Worm (Caenorhabditis elegans) whole organism, young adult: Measurements from ENCODE around the gene srh-40.
A peak's percentile ranks its signal among the peaks of the same experiment; 100 is the strongest.

ENCODE experiments used
- B0035.1 ChIP-seq: sonication (generic microtip); optimal IDR thresholded peaks from 2 replicates; lab custom pipeline; 2016; ENCODE audit warnings: missing genetic modification characterization, mild to moderate bottlenecking, missing compliant biosample characterization, missing genotype, missing genetic modification reagents
- F23B12.7 ChIP-seq: sonication (generic microtip); optimal IDR thresholded peaks from 2 replicates; lab custom pipeline; 2017; ENCODE audit warnings: missing genetic modification characterization, mild to moderate bottlenecking, missing compliant biosample characterization, antibody characterized with exemption, moderate library complexity; ENCODE audit not compliant: insufficient read depth
- F37B4.10 ChIP-seq: fragments of 200-800 bp; sonication (Bioruptor generic); IDR thresholded peaks from 2 replicates; pipeline ENCODE4 v1.3.6; 2022; ENCODE audit warnings: missing genetic modification characterization, missing compliant biosample characterization
- F49E8.2 ChIP-seq: sonication (generic microtip); optimal IDR thresholded peaks from 3 replicates; lab custom pipeline; 2017; ENCODE audit warnings: missing genetic modification characterization, mild to moderate bottlenecking, missing compliant biosample characterization, antibody characterized with exemption, moderate library complexity; ENCODE audit not compliant: insufficient read depth
- F55B11.4 ChIP-seq: sonication (generic microtip); optimal IDR thresholded peaks from 2 replicates; lab custom pipeline; 2016; ENCODE audit warnings: missing compliant biosample characterization, missing genetic modification characterization, borderline replicate concordance; ENCODE audit not compliant: insufficient read depth
- F57A8.1 ChIP-seq: fragments of 200-800 bp; sonication (Bioruptor generic); optimal IDR thresholded peaks from 2 replicates; lab custom pipeline; 2018; ENCODE audit warnings: mild to moderate bottlenecking, missing genetic modification characterization, moderate library complexity, missing compliant biosample characterization
- T26A5.8 ChIP-seq: sonication (generic microtip); optimal IDR thresholded peaks from 2 replicates; lab custom pipeline; 2016; ENCODE audit warnings: missing genetic modification characterization, missing compliant biosample characterization
- Y56A3A.18 ChIP-seq: fragments of 200-800 bp; sonication (Bioruptor generic); IDR thresholded peaks from 2 replicates; pipeline ENCODE4 v1.3.6; 2022; ENCODE audit warnings: missing genetic modification reagents, missing genetic modification characterization, missing compliant biosample characterization
- Y67H2A.10 ChIP-seq: fragments of 200-800 bp; sonication (Bioruptor generic); conservative IDR thresholded peaks from 2 replicates; pipeline ENCODE4 v1.3.6; 2022; ENCODE audit warnings: missing genetic modification reagents, missing genetic modification characterization, missing compliant biosample characterization
- Y95B8A.8 ChIP-seq: fragments of 200-800 bp; sonication (Bioruptor generic); IDR thresholded peaks from 2 replicates; pipeline ENCODE4 v1.3.6; 2022; ENCODE audit warnings: missing genetic modification reagents, missing genetic modification characterization, missing compliant biosample characterization
- ZK185.1 ChIP-seq: sonication (generic microtip); optimal IDR thresholded peaks from 2 replicates; lab custom pipeline; 2016; ENCODE audit warnings: mild to moderate bottlenecking, missing genetic modification characterization, missing compliant biosample characterization; ENCODE audit not compliant: poor library complexity, severe bottlenecking
- ama-1 ChIP-seq, 3 experiments: fragments of 150-350 bp in 1 of 3; sonication (generic microtip) in 2 of 3; optimal IDR thresholded peaks; 2 replicates each; lab custom pipeline; 2014 to 2018; ENCODE audit warnings: missing biosample characterization in 2 of 3, missing genetic modification characterization in 2 of 3, missing genetic modification reagents in 2 of 3
- aptf-3 ChIP-seq: fragments of 200-800 bp; sonication (Bioruptor generic); IDR thresholded peaks from 2 replicates; pipeline ENCODE4 v1.3.6; 2022; ENCODE audit warnings: missing genetic modification characterization, missing compliant biosample characterization
- atf-7 ChIP-seq: sonication (generic microtip); optimal IDR thresholded peaks from 2 replicates; lab custom pipeline; 2017; ENCODE audit warnings: mild to moderate bottlenecking, missing genetic modification characterization, missing compliant biosample characterization
- athp-1 ChIP-seq: sonication (generic microtip); optimal IDR thresholded peaks from 2 replicates; lab custom pipeline; 2017; ENCODE audit warnings: mild to moderate bottlenecking, missing genetic modification characterization, missing compliant biosample characterization
- die-1 ChIP-seq: sonication (generic microtip); optimal IDR thresholded peaks from 2 replicates; lab custom pipeline; 2016; ENCODE audit warnings: missing genotype, mild to moderate bottlenecking, missing genetic modification characterization, missing compliant biosample characterization
- egl-44 ChIP-seq: fragments of 200-800 bp; sonication (Bioruptor generic); IDR thresholded peaks from 2 replicates; pipeline ENCODE4 v1.3.6; 2022; ENCODE audit warnings: missing genetic modification reagents, missing genetic modification characterization, missing compliant biosample characterization
- ets-4 ChIP-seq: fragments of 200-800 bp; sonication (Bioruptor generic); optimal IDR thresholded peaks from 2 replicates; lab custom pipeline; 2018; ENCODE audit warnings: mild to moderate bottlenecking, missing genetic modification characterization, missing compliant biosample characterization
- lin-26 ChIP-seq: fragments of 200-800 bp; sonication (Bioruptor generic); IDR thresholded peaks from 2 replicates; pipeline ENCODE4 v1.3.6; 2022; ENCODE audit warnings: missing genetic modification reagents, missing genetic modification characterization, missing compliant biosample characterization
- lin-35 ChIP-seq, 3 experiments: fragments of 150-350 bp in 2 of 3; sonication (generic microtip) in 1 of 3; optimal IDR thresholded peaks; 2 replicates each; lab custom pipeline; 2014 to 2018; ENCODE audit warnings: missing biosample characterization in 3 of 3, missing genetic modification characterization in 3 of 3, missing genetic modification reagents in 3 of 3
- lin-54 ChIP-seq: fragments of 200-800 bp; sonication (Bioruptor generic); optimal IDR thresholded peaks from 2 replicates; lab custom pipeline; 2018; ENCODE audit warnings: mild to moderate bottlenecking, missing genetic modification characterization, missing compliant biosample characterization
- lsl-1 ChIP-seq: fragments of 200-800 bp; sonication (Bioruptor generic); optimal IDR thresholded peaks from 2 replicates; lab custom pipeline; 2018; ENCODE audit warnings: mild to moderate bottlenecking, missing genetic modification characterization, moderate library complexity, missing compliant biosample characterization
- madf-10 ChIP-seq: sonication (generic microtip); optimal IDR thresholded peaks from 2 replicates; lab custom pipeline; 2016; ENCODE audit warnings: mild to moderate bottlenecking, missing genetic modification characterization, missing compliant biosample characterization
- madf-3 ChIP-seq: fragments of 200-800 bp; sonication (Bioruptor generic); IDR thresholded peaks from 2 replicates; pipeline ENCODE4 v1.3.6; 2022; ENCODE audit warnings: missing genetic modification reagents, missing genetic modification characterization, missing compliant biosample characterization
- madf-6 ChIP-seq: fragments of 200-800 bp; sonication (Bioruptor generic); IDR thresholded peaks from 2 replicates; pipeline ENCODE4 v1.3.6; 2022; ENCODE audit warnings: missing genetic modification reagents, missing genetic modification characterization, missing compliant biosample characterization
- madf-8 ChIP-seq: fragments of 200-800 bp; sonication (Bioruptor generic); conservative IDR thresholded peaks from 2 replicates; pipeline ENCODE4 v1.3.6; 2022; ENCODE audit warnings: missing genetic modification reagents, missing genetic modification characterization, missing compliant biosample characterization
- mxl-1 ChIP-seq: sonication (generic microtip); optimal IDR thresholded peaks from 2 replicates; lab custom pipeline; 2016; ENCODE audit warnings: missing genetic modification characterization, missing compliant biosample characterization
- nfya-2 ChIP-seq: fragments of 200-800 bp; sonication (Bioruptor generic); IDR thresholded peaks from 2 replicates; pipeline ENCODE4 v1.3.6; 2022; ENCODE audit warnings: missing genetic modification reagents, missing genetic modification characterization, missing compliant biosample characterization
- nfyb-1 ChIP-seq: fragments of 200-800 bp; sonication (Bioruptor generic); IDR thresholded peaks from 2 replicates; pipeline ENCODE4 v1.3.6; 2022; ENCODE audit warnings: missing genetic modification reagents, missing genetic modification characterization, missing compliant biosample characterization
- nhr-27 ChIP-seq: fragments of 200-800 bp; sonication (Bioruptor generic); optimal IDR thresholded peaks from 2 replicates; lab custom pipeline; 2018; ENCODE audit warnings: mild to moderate bottlenecking, missing genetic modification characterization, moderate library complexity, missing compliant biosample characterization
- pbrm-1 ChIP-seq: fragments of 200-800 bp; sonication (Bioruptor generic); IDR thresholded peaks from 2 replicates; pipeline ENCODE4 v1.3.6; 2022; ENCODE audit warnings: missing genetic modification reagents, missing genetic modification characterization, missing compliant biosample characterization
- rcor-1 ChIP-seq: fragments of 200-800 bp; sonication (Bioruptor generic); IDR thresholded peaks from 2 replicates; pipeline ENCODE4 v1.3.6; 2022; ENCODE audit warnings: missing genetic modification reagents, missing genetic modification characterization, missing compliant biosample characterization
- repo-1 ChIP-seq: sonication (generic microtip); optimal IDR thresholded peaks from 2 replicates; lab custom pipeline; 2017; ENCODE audit warnings: mild to moderate bottlenecking, missing genetic modification characterization, missing compliant biosample characterization
- rpc-1 ChIP-seq, 2 experiments: fragments of 150-350 bp in 1 of 2; sonication (generic microtip) in 1 of 2; optimal IDR thresholded peaks; 2 replicates each; lab custom pipeline; 2014 to 2018; ENCODE audit warnings: missing biosample characterization in 1 of 2, missing genetic modification characterization in 1 of 2, missing genetic modification reagents in 1 of 2, missing genotype in 1 of 2
- sea-2 ChIP-seq: fragments of 200-800 bp; sonication (Bioruptor generic); IDR thresholded peaks from 2 replicates; pipeline ENCODE4 v1.3.6; 2022; ENCODE audit warnings: missing genetic modification characterization, missing compliant biosample characterization
- snpc-1.3 ChIP-seq: sonication (generic microtip); optimal IDR thresholded peaks from 2 replicates; lab custom pipeline; 2017; ENCODE audit warnings: missing genetic modification characterization, mild to moderate bottlenecking, missing compliant biosample characterization, antibody characterized with exemption, moderate library complexity, missing genotype, missing genetic modification reagents; ENCODE audit not compliant: insufficient read depth
- snpc-3.4 ChIP-seq: sonication (generic microtip); optimal IDR thresholded peaks from 2 replicates; lab custom pipeline; 2017; ENCODE audit warnings: missing genetic modification characterization, mild to moderate bottlenecking, missing compliant biosample characterization, antibody characterized with exemption, moderate library complexity, missing genotype, missing genetic modification reagents
- tbx-9 ChIP-seq: sonication (generic microtip); optimal IDR thresholded peaks from 2 replicates; lab custom pipeline; 2016; ENCODE audit warnings: borderline replicate concordance, missing genetic modification characterization, inconsistent platforms, missing compliant biosample characterization
- xnd-1 ChIP-seq: sonication (generic microtip); optimal IDR thresholded peaks from 2 replicates; lab custom pipeline; 2016; ENCODE audit warnings: missing genotype, missing genetic modification reagents, missing genetic modification characterization, missing compliant biosample characterization
- zim-3 ChIP-seq: sonication (generic microtip); optimal IDR thresholded peaks from 2 replicates; lab custom pipeline; 2017; ENCODE audit warnings: mild to moderate bottlenecking, missing genetic modification characterization, moderate library complexity, missing compliant biosample characterization
- ztf-25 ChIP-seq: fragments of 200-800 bp; sonication (Bioruptor generic); IDR thresholded peaks from 2 replicates; pipeline ENCODE4 v1.3.6; 2022; ENCODE audit warnings: missing genetic modification reagents, missing genetic modification characterization, missing compliant biosample characterization
- ztf-28 ChIP-seq: fragments of 200-800 bp; sonication (Bioruptor generic); IDR thresholded peaks from 2 replicates; pipeline ENCODE4 v1.3.6; 2022; ENCODE audit warnings: missing genetic modification reagents, missing genetic modification characterization, missing compliant biosample characterization

srh-40 gene

DNA sequence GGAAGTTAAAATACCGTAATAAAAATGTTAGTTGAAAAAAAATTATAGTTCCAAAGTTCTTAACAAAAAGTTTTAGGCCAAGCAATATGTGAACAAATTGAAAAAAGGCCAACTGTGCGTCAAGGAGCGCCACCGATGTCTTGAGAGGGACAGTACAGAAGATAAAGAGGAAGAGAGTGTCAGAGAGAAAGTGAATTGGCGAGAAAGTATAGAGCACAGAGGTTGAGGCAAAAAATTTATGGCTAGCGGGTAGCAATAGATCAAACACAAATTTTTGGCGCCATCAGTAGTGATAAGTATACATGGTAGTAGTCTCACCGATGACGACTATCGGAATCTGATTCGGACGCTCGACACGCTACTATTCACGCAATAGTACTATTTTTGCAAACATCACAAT lies 6.3 kb upstream of the srh-40 start (continued):
- TF ChIP-seq madf-10 (tag; lab: Kevin White, UChicago) (no peak), egl-44 (no peak), lsl-1 (GFP tag; lab: Kevin White, UChicago) (no peak), F55B11.4 (tag; lab: Kevin White, UChicago) (no peak), nfya-2 (GFP tag; lab: Robert Waterston, UW) (no peak), lin-35 (GFP tag; optimal IDR thresholded peaks at IDR 0.05; lab: Kevin White, UChicago) (no peak), Y67H2A.10 (no peak), B0035.1 (tag; lab: Kevin White, UChicago) (no peak)
- TF ChIP-seq, all 124 proteins: peak for 6

- TF ChIP-seq Y56A3A.18 (GFP tag; lab: Robert Waterston, UW) (0 out of 2 replicates have a peak, but pooled peaks have one; percentile 16), ama-1 (optimal IDR thresholded peaks at IDR 0.05; lab: Kevin White, UChicago) (no peak), ama-1 (GFP tag; optimal IDR thresholded peaks at IDR 0.05; lab: Kevin White, UChicago) (peak in 1 of 2 experiments; percentile 5), T26A5.8 (tag; lab: Kevin White, UChicago) (no peak), sea-2 (GFP tag; lab: Robert Waterston, UW) (no peak), nfyb-1 (GFP tag; lab: Robert Waterston, UW) (0 out of 2 replicates have a peak, but pooled peaks have one; percentile 30), Y95B8A.8 (GFP tag; lab: Robert Waterston, UW) (0 out of 2 replicates have a peak, but pooled peaks have one; percentile 11), atf-7 (tag; lab: Kevin White, UChicago) (peak; percentile 11), repo-1 (no peak)
Measured at ce11 chrIII:6605442-6605992, 5.1 kb upstream of the srh-40 start.

- TF ChIP-seq nfya-2 (GFP tag; lab: Robert Waterston, UW), result no peak
- TF ChIP-seq tbx-9, result no peak
- TF ChIP-seq ztf-25 (GFP tag; lab: Robert Waterston, UW), result no peak
- peak; percentile 27 for TF ChIP-seq T26A5.8 (tag; lab: Kevin White, UChicago)
- TF ChIP-seq ztf-28 (GFP tag; lab: Robert Waterston, UW), result no peak
- peak; percentile 74 for TF ChIP-seq pbrm-1
- no peak for TF ChIP-seq nhr-27 (tag; lab: Kevin White, UChicago)
- TF ChIP-seq lin-54 (GFP tag; lab: Kevin White, UChicago), result peak; percentile 77
- peak; percentile 86 for TF ChIP-seq madf-3 (GFP tag; lab: Robert Waterston, UW)
- TF ChIP-seq die-1 (tag; lab: Kevin White, UChicago), result peak; percentile 54
- peak; percentile 60 for TF ChIP-seq zim-3
- TF ChIP-seq F23B12.7 (tag; lab: Kevin White, UChicago), result no peak
- TF ChIP-seq madf-6 (GFP tag; lab: Robert Waterston, UW), result peak; percentile 70
- no peak for TF ChIP-seq ets-4 (GFP tag; lab: Kevin White, UChicago)
- TF ChIP-seq snpc-1.3 (tag; lab: Kevin White, UChicago), result peak; percentile 20
- TF ChIP-seq F37B4.10 (GFP tag; lab: Robert Waterston, UW), result no peak
- peak; percentile 63 for TF ChIP-seq ZK185.1 (tag; lab: Kevin White, UChicago)
- TF ChIP-seq snpc-3.4, result peak; percentile 58
- no peak for TF ChIP-seq mxl-1 (tag; lab: Kevin White, UChicago)
- TF ChIP-seq ama-1 (optimal IDR thresholded peaks at IDR 0.05; lab: Kevin White, UChicago), result peak; percentile 80
- peak in 1 of 2 experiments; percentile 52 for TF ChIP-seq ama-1 (GFP tag; optimal IDR thresholded peaks at IDR 0.05; lab: Kevin White, UChicago)
- TF ChIP-seq rpc-1 (optimal IDR thresholded peaks at IDR 0.05; lab: Kevin White, UChicago), result no peak
- TF ChIP-seq rpc-1 (tag; optimal IDR thresholded peaks at IDR 0.05; lab: Kevin White, UChicago), result no peak
- peak; percentile 70 for TF ChIP-seq lin-26 (GFP tag; lab: Robert Waterston, UW)
- TF ChIP-seq rcor-1 (GFP tag; lab: Robert Waterston, UW), result peak; percentile 70
- TF ChIP-seq F57A8.1, result no peak
- TF ChIP-seq aptf-3 (GFP tag; lab: Robert Waterston, UW), result 0 out of 2 replicates have a peak, but pooled peaks have one; percentile 56
- TF ChIP-seq F49E8.2 (tag; lab: Kevin White, UChicago), result peak; percentile 71
- peak; percentile 88 for TF ChIP-seq athp-1
- no peak for TF ChIP-seq madf-8 (GFP tag; lab: Robert Waterston, UW)
- TF ChIP-seq xnd-1 (tag; lab: Kevin White, UChicago), result peak; percentile 3
Measured at ce11 chrIII:6606022-6606467, 4.6 kb upstream of the srh-40 start.
